Worm (Caenorhabditis elegans): Measurements from ENCODE around the gene Y53G8AR.1.

DNA sequence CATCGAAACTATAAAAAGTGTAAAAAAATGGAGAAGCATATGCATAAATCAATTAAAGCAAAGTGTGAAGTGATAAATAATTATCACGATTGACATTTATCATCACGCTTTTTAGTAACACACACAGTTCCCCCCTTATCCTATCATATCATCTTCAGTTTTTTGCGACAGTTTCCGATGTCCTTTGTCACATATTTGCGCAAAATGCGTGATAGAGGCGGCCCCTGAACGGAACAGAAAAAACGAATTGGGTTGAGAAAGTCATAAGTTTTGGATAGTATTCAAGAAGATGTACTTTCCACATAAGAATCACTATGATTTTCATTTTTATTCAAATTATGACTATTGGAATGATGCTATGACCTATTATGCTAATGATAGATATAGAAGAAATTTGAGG, 16.2 kb downstream of the Y53G8AR.1 start:
- no peak for TF ChIP-seq che-1 (tag; optimal IDR thresholded peaks at IDR 0.05)
- TF ChIP-seq ceh-9 (tag; optimal IDR thresholded peaks at IDR 0.05), result no peak
- no peak for TF ChIP-seq ceh-31 (tag; optimal IDR thresholded peaks at IDR 0.05)
- no peak for TF ChIP-seq nhr-11 (tag; optimal IDR thresholded peaks at IDR 0.05)
- no peak for TF ChIP-seq fkh-10 (GFP tag; optimal IDR thresholded peaks at IDR 0.05)
